Fruit fly (Drosophila melanogaster) whole organism, prepupa: Measurements from ENCODE around the gene CG18599.

Experiments
- Blimp-1 ChIP-seq: fragments of 200-800 bp; sonication (Bioruptor generic); optimal IDR thresholded peaks from 3 replicates; lab custom pipeline; 2017; ENCODE audit warnings: missing biosample characterization, missing genetic modification characterization, mild to moderate bottlenecking, moderate library complexity, missing genetic modification reagents
- CG11902 ChIP-seq: fragments of 200-800 bp; sonication (Bioruptor generic); optimal IDR thresholded peaks from 3 replicates; lab custom pipeline; 2016; ENCODE audit warnings: missing biosample characterization, missing genetic modification characterization
- Hr38 ChIP-seq: sonication (Bioruptor generic); optimal IDR thresholded peaks from 2 replicates; lab custom pipeline; 2016; ENCODE audit warnings: missing biosample characterization, missing genetic modification characterization
- Sox102F ChIP-seq: fragments of 200-800 bp; sonication (Bioruptor generic); optimal IDR thresholded peaks from 2 replicates; lab custom pipeline; 2016; ENCODE audit warnings: missing biosample characterization, mild to moderate bottlenecking, missing genetic modification characterization
- fd59A ChIP-seq: fragments of 200-800 bp; sonication (Bioruptor generic); optimal IDR thresholded peaks from 2 replicates; lab custom pipeline; 2017; ENCODE audit warnings: missing biosample characterization, mild to moderate bottlenecking, missing genetic modification characterization, missing genetic modification reagents
- lz ChIP-seq: fragments of 200-800 bp; sonication (Bioruptor generic); optimal IDR thresholded peaks from 3 replicates; lab custom pipeline; 2016; ENCODE audit warnings: missing biosample characterization, missing genetic modification characterization
- pdm3 ChIP-seq: fragments of 200-800 bp; sonication (Bioruptor generic); optimal IDR thresholded peaks from 3 replicates; lab custom pipeline; 2016; ENCODE audit warnings: missing biosample characterization, missing genetic modification characterization
- salr ChIP-seq, 2 experiments: fragments of 200-800 bp; sonication (Bioruptor generic); optimal IDR thresholded peaks; 3 replicates each; lab custom pipeline; 2016 to 2018; ENCODE audit warnings: missing biosample characterization in 2 of 2, missing genetic modification characterization in 2 of 2, mild to moderate bottlenecking in 1 of 2
- spab ChIP-seq: fragments of 200-800 bp; sonication (Bioruptor generic); optimal IDR thresholded peaks from 2 replicates; lab custom pipeline; 2017; ENCODE audit warnings: missing biosample characterization, mild to moderate bottlenecking, missing genetic modification characterization, missing genetic modification reagents
- topi ChIP-seq: fragments of 200-800 bp; sonication (Bioruptor generic); optimal IDR thresholded peaks from 3 replicates; lab custom pipeline; 2016; ENCODE audit warnings: missing biosample characterization, missing genetic modification characterization

DNA sequence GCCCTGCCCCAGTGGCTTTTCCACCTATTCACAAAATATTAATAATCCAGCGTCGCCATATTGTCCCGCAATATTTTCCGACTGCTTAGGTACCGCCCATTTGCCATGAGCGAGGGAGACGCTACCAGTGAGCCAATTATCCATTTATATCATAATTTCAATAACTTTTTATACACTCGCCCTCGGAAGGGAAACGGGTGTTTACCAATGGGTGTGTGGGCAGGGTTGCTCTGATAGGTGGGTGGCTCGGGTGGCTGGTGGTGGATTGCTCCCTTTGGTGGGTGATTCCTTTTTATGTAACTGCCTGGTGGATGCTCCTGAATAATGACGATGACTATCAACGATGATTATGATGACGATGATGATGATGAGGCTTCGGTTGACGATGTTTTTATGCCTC is 924 bp upstream of the CG18599 start:
- TF ChIP-seq Blimp-1 (GFP tag; lab: Kevin White, UChicago) (no peak), salr (GFP tag; optimal IDR thresholded peaks at IDR 0.05; lab: Kevin White, UChicago) (no peak), lz (GFP tag; lab: Kevin White, UChicago) (no peak), topi (GFP tag; lab: Kevin White, UChicago) (no peak), pdm3 (GFP tag; lab: Kevin White, UChicago) (no peak), Sox102F (GFP tag; lab: Kevin White, UChicago) (no peak), Hr38 (no peak), CG11902 (GFP tag; lab: Kevin White, UChicago) (no peak), fd59A (no peak), spab (no peak)
